Worm (Caenorhabditis elegans) whole organism, mixed stage, embryonic: ENCODE measurements around the gene aakb-2.
A peak's percentile ranks its signal among the peaks of the same experiment; 100 is the strongest.

Source experiments
- M03D4.4 ChIP-seq: sonication (generic microtip); optimal IDR thresholded peaks from 2 replicates; lab custom pipeline; 2017; ENCODE audit warnings: mild to moderate bottlenecking, missing genetic modification characterization, missing compliant biosample characterization
- bed-3 ChIP-seq: fragments of 200-800 bp; sonication (Bioruptor generic); optimal IDR thresholded peaks from 3 replicates; lab custom pipeline; 2018; ENCODE audit warnings: mild to moderate bottlenecking, missing genetic modification characterization, moderate library complexity, missing compliant biosample characterization
- blmp-1 ChIP-seq: fragments of 150-350 bp; optimal IDR thresholded peaks from 2 replicates; lab custom pipeline; 2014; ENCODE audit warnings: missing biosample characterization, missing genetic modification characterization
- ceh-39 ChIP-seq: fragments of 150-350 bp; optimal IDR thresholded peaks from 2 replicates; lab custom pipeline; 2014; ENCODE audit warnings: missing biosample characterization, missing genetic modification characterization
- ceh-43 ChIP-seq: fragments of 200-800 bp; sonication (Bioruptor generic); optimal IDR thresholded peaks from 2 replicates; lab custom pipeline; 2018; ENCODE audit warnings: mild to moderate bottlenecking, missing genetic modification characterization, moderate library complexity, missing compliant biosample characterization
- ceh-83 ChIP-seq: fragments of 200-800 bp; sonication (Bioruptor generic); optimal IDR thresholded peaks from 2 replicates; lab custom pipeline; 2018; ENCODE audit warnings: mild to moderate bottlenecking, missing genetic modification characterization, missing compliant biosample characterization
- ces-1 ChIP-seq: fragments of 150-350 bp; optimal IDR thresholded peaks from 2 replicates; lab custom pipeline; 2014; ENCODE audit warnings: missing biosample characterization, missing genetic modification reagents, missing genetic modification characterization
- cnd-1 ChIP-seq: fragments of 200-800 bp; sonication (Bioruptor generic); optimal IDR thresholded peaks from 2 replicates; lab custom pipeline; 2018; ENCODE audit warnings: mild to moderate bottlenecking, missing genetic modification characterization, missing compliant biosample characterization
- drap-1 ChIP-seq: fragments of 200-800 bp; sonication (Bioruptor generic); optimal IDR thresholded peaks from 3 replicates; lab custom pipeline; 2018; ENCODE audit warnings: mild to moderate bottlenecking, missing genetic modification characterization, missing compliant biosample characterization
- elt-1 ChIP-seq: sonication (generic microtip); optimal IDR thresholded peaks from 2 replicates; lab custom pipeline; 2017; ENCODE audit warnings: missing genetic modification characterization, mild to moderate bottlenecking, missing compliant biosample characterization, antibody characterized with exemption, moderate library complexity, borderline replicate concordance; ENCODE audit not compliant: insufficient read depth
- elt-3 ChIP-seq: fragments of 150-350 bp; optimal IDR thresholded peaks from 2 replicates; lab custom pipeline; 2014; ENCODE audit warnings: missing biosample characterization, missing genetic modification characterization
- flh-1 ChIP-seq: fragments of 200-800 bp; sonication (Bioruptor generic); optimal IDR thresholded peaks from 2 replicates; lab custom pipeline; 2018; ENCODE audit warnings: mild to moderate bottlenecking, missing genetic modification characterization, moderate library complexity, missing compliant biosample characterization
- ham-2 ChIP-seq: fragments of 200-800 bp; sonication (Bioruptor generic); optimal IDR thresholded peaks from 2 replicates; lab custom pipeline; 2018; ENCODE audit warnings: mild to moderate bottlenecking, missing genetic modification characterization, missing compliant biosample characterization
- hlh-1 ChIP-seq: fragments of 150-350 bp; optimal IDR thresholded peaks from 2 replicates; lab custom pipeline; 2014; ENCODE audit warnings: missing biosample characterization, missing genetic modification reagents, missing genetic modification characterization
- lin-13 ChIP-seq: fragments of 150-350 bp; optimal IDR thresholded peaks from 2 replicates; lab custom pipeline; 2014; ENCODE audit warnings: missing biosample characterization, missing genetic modification characterization
- lin-32 ChIP-seq: fragments of 200-800 bp; sonication (Bioruptor generic); optimal IDR thresholded peaks from 2 replicates; lab custom pipeline; 2018; ENCODE audit warnings: mild to moderate bottlenecking, missing genetic modification characterization, missing compliant biosample characterization
- lsy-2 ChIP-seq: fragments of 150-350 bp; optimal IDR thresholded peaks from 2 replicates; lab custom pipeline; 2014; ENCODE audit warnings: missing biosample characterization, missing genetic modification characterization
- mab-5 ChIP-seq: fragments of 150-350 bp; optimal IDR thresholded peaks from 2 replicates; lab custom pipeline; 2014; ENCODE audit warnings: missing biosample characterization, missing genetic modification characterization
- mep-1 ChIP-seq: fragments of 150-350 bp; optimal IDR thresholded peaks from 2 replicates; lab custom pipeline; 2017; ENCODE audit warnings: missing biosample characterization, missing genetic modification reagents, missing genetic modification characterization, inconsistent platforms
- mls-2 ChIP-seq: sonication (generic microtip); optimal IDR thresholded peaks from 2 replicates; lab custom pipeline; 2016; ENCODE audit warnings: mild to moderate bottlenecking, missing genetic modification characterization, moderate library complexity, missing compliant biosample characterization
- nhr-12 ChIP-seq: fragments of 150-350 bp; optimal IDR thresholded peaks from 2 replicates; lab custom pipeline; 2014; ENCODE audit warnings: missing biosample characterization, missing genetic modification characterization
- nhr-2 ChIP-seq: fragments of 150-350 bp; optimal IDR thresholded peaks from 2 replicates; lab custom pipeline; 2014; ENCODE audit warnings: missing biosample characterization, missing genetic modification characterization
- nhr-237 ChIP-seq: fragments of 150-350 bp; optimal IDR thresholded peaks from 2 replicates; lab custom pipeline; 2014; ENCODE audit warnings: missing biosample characterization, missing genetic modification characterization
- nhr-28 ChIP-seq: fragments of 150-350 bp; optimal IDR thresholded peaks from 2 replicates; lab custom pipeline; 2014; ENCODE audit warnings: missing biosample characterization, missing genetic modification characterization
- nhr-76 ChIP-seq: sonication (generic microtip); optimal IDR thresholded peaks from 2 replicates; lab custom pipeline; 2017; ENCODE audit warnings: missing biosample characterization, missing genetic modification characterization
- pha-4 ChIP-seq: fragments of 150-350 bp; optimal IDR thresholded peaks from 2 replicates; lab custom pipeline; 2018; ENCODE audit warnings: missing biosample characterization, missing genetic modification reagents, missing genetic modification characterization
- sem-2 ChIP-seq: fragments of 200-800 bp; sonication (Bioruptor generic); optimal IDR thresholded peaks from 2 replicates; lab custom pipeline; 2018; ENCODE audit warnings: mild to moderate bottlenecking, missing genetic modification characterization, missing compliant biosample characterization
- snpc-4 ChIP-seq: fragments of 150-350 bp; optimal IDR thresholded peaks from 2 replicates; lab custom pipeline; 2014; ENCODE audit warnings: missing biosample characterization, missing genetic modification characterization
- tbx-8 ChIP-seq: fragments of 200-800 bp; sonication (Bioruptor generic); optimal IDR thresholded peaks from 2 replicates; lab custom pipeline; 2018; ENCODE audit warnings: mild to moderate bottlenecking, missing genetic modification characterization, moderate library complexity, missing compliant biosample characterization
- unc-120 ChIP-seq: sonication (generic microtip); optimal IDR thresholded peaks from 2 replicates; lab custom pipeline; 2017; ENCODE audit warnings: missing genetic modification characterization, missing compliant biosample characterization; ENCODE audit not compliant: poor library complexity, severe bottlenecking
- unc-39 ChIP-seq: fragments of 150-350 bp; optimal IDR thresholded peaks from 2 replicates; lab custom pipeline; 2014; ENCODE audit warnings: missing biosample characterization, missing genetic modification characterization
- unc-62 ChIP-seq: fragments of 150-350 bp; optimal IDR thresholded peaks from 2 replicates; lab custom pipeline; 2014; ENCODE audit warnings: missing biosample characterization, missing genetic modification reagents, missing genetic modification characterization
- zip-8 ChIP-seq: fragments of 150-350 bp; optimal IDR thresholded peaks from 2 replicates; lab custom pipeline; 2014; ENCODE audit warnings: missing biosample characterization, missing genetic modification characterization
- ztf-11 ChIP-seq: fragments of 150-350 bp; optimal IDR thresholded peaks from 2 replicates; lab custom pipeline; 2014; ENCODE audit warnings: missing biosample characterization, missing genetic modification characterization

Gene aakb-2

ce11 chrIII:11251718-11252441 lies 14.9 kb downstream of the aakb-2 start, which contains the start of gene Y47D3A.32:
Gene Y47D3A.32, plus strand, starts transcription at chrIII:11252391.
- TF ChIP-seq hlh-1: no peak
- TF ChIP-seq M03D4.4 (tag; lab: Kevin White, UChicago): no peak
- no peak for TF ChIP-seq pha-4 (tag; lab: Kevin White, UChicago)
- no peak for TF ChIP-seq unc-120 (tag; lab: Kevin White, UChicago)
- no peak for TF ChIP-seq ham-2 (GFP tag; lab: Kevin White, UChicago)
- no peak for TF ChIP-seq ztf-11
- no peak for TF ChIP-seq blmp-1
- TF ChIP-seq elt-3 (tag; lab: Kevin White, UChicago): no peak
- no peak for TF ChIP-seq nhr-2
- TF ChIP-seq tbx-8: no peak
- no peak for TF ChIP-seq zip-8
- TF ChIP-seq, all 35 proteins: peak for 0

- TF ChIP-seq mls-2 (tag; lab: Kevin White, UChicago): no peak
- no peak for TF ChIP-seq ces-1 (GFP tag; lab: Kevin White, UChicago)
- no peak for TF ChIP-seq nhr-2
- TF ChIP-seq elt-3 (tag; lab: Kevin White, UChicago): no peak
- TF ChIP-seq nhr-237 (tag; lab: Kevin White, UChicago): no peak
- TF ChIP-seq zip-8: no peak
- TF ChIP-seq ceh-39: no peak
- TF ChIP-seq nhr-76 (tag; lab: Kevin White, UChicago): no peak
- TF ChIP-seq unc-120 (tag; lab: Kevin White, UChicago): no peak
- no peak for TF ChIP-seq drap-1 (GFP tag; lab: Kevin White, UChicago)
- no peak for TF ChIP-seq mep-1 (tag; lab: Kevin White, UChicago)
- TF ChIP-seq sem-2: no peak
These were observed 18.1 kb downstream of the aakb-2 start for ce11 chrIII:11255072-11255471.

ce11 chrIII:11262089-11262488 lies 25.1 kb downstream of the aakb-2 start:
- no peak for TF ChIP-seq drap-1 (GFP tag; lab: Kevin White, UChicago)
- no peak for TF ChIP-seq flh-1 (GFP tag; lab: Kevin White, UChicago)
- no peak for TF ChIP-seq cnd-1 (tag; lab: Kevin White, UChicago)
- no peak for TF ChIP-seq snpc-4 (tag; lab: Kevin White, UChicago)
- no peak for TF ChIP-seq hlh-1
- no peak for TF ChIP-seq lin-13 (tag; lab: Kevin White, UChicago)
- no peak for TF ChIP-seq tbx-8
- TF ChIP-seq ceh-83: no peak
- no peak for TF ChIP-seq zip-8
- no peak for TF ChIP-seq nhr-28
- no peak for TF ChIP-seq bed-3
- TF ChIP-seq ztf-11: no peak
- TF ChIP-seq mep-1 (tag; lab: Kevin White, UChicago): no peak
- TF ChIP-seq nhr-76 (tag; lab: Kevin White, UChicago): no peak
- no peak for TF ChIP-seq elt-3 (tag; lab: Kevin White, UChicago)
- TF ChIP-seq mab-5 (tag; lab: Kevin White, UChicago): no peak
- TF ChIP-seq, all 35 proteins: peak for 0

ce11 chrIII:11267372-11267771 lies 30.4 kb downstream of the aakb-2 start:
- no peak for TF ChIP-seq drap-1 (GFP tag; lab: Kevin White, UChicago)
- peak; percentile 80 for TF ChIP-seq elt-1 (tag; lab: Kevin White, UChicago)
- TF ChIP-seq, all 35 proteins: peak for 1

ce11 chrIII:11268532-11268931 lies 31.6 kb downstream of the aakb-2 start:
- TF ChIP-seq nhr-28 (no peak), pha-4 (tag; lab: Kevin White, UChicago) (no peak), nhr-237 (tag; lab: Kevin White, UChicago) (no peak), nhr-12 (tag; lab: Kevin White, UChicago) (no peak), lsy-2 (tag; lab: Kevin White, UChicago) (no peak), unc-62 (GFP tag; lab: Kevin White, UChicago) (no peak), ceh-83 (no peak), nhr-2 (no peak), lin-13 (tag; lab: Kevin White, UChicago) (no peak), zip-8 (no peak), snpc-4 (tag; lab: Kevin White, UChicago) (no peak), mab-5 (tag; lab: Kevin White, UChicago) (no peak), mep-1 (tag; lab: Kevin White, UChicago) (no peak), bed-3 (no peak), ztf-11 (no peak), nhr-76 (tag; lab: Kevin White, UChicago) (no peak), ceh-43 (GFP tag; lab: Kevin White, UChicago) (no peak), unc-39 (tag; lab: Kevin White, UChicago) (no peak), blmp-1 (no peak), lin-32 (no peak)
